Fruit fly (Drosophila melanogaster) whole organism: ENCODE data around the gene CG7551.

Experiments
- CG8478 ChIP-seq: fragments of >200 bp; optimal IDR thresholded peaks from 2 replicates; lab custom pipeline; 2018; ENCODE audit warnings: inconsistent platforms
- Dll ChIP-seq: fragments of >200 bp; optimal IDR thresholded peaks from 2 replicates; lab custom pipeline; 2017
- pan ChIP-seq: fragments of >200 bp; optimal IDR thresholded peaks from 2 replicates; lab custom pipeline; 2017
- psq ChIP-seq: fragments of >200 bp; optimal IDR thresholded peaks from 2 replicates; lab custom pipeline; 2017
- usp ChIP-seq: fragments of >200 bp; optimal IDR thresholded peaks from 2 replicates; lab custom pipeline; 2017; ENCODE audit warnings: missing biosample characterization, missing genetic modification characterization, mixed read lengths

- TF ChIP-seq pan (lab: Kevin White, UChicago) (no peak), usp (no peak), CG8478 (no peak), psq (lab: Kevin White, UChicago) (no peak), Dll (lab: Kevin White, UChicago) (no peak)
Measured at dm6 chr3L:11458370-11458769, at the start of gene CG7551, which contains the start of gene CG12289.
